Fruit fly (Drosophila melanogaster) whole organism, prepupa: ENCODE data around the gene NK7.1.

ENCODE experiments used
- Blimp-1 ChIP-seq: fragments of 200-800 bp; sonication (Bioruptor generic); optimal IDR thresholded peaks from 3 replicates; lab custom pipeline; 2017; ENCODE audit warnings: missing biosample characterization, missing genetic modification characterization, mild to moderate bottlenecking, moderate library complexity, missing genetic modification reagents
- CG10631 ChIP-seq: fragments of 200-800 bp; sonication (Bioruptor generic); optimal IDR thresholded peaks from 2 replicates; lab custom pipeline; 2016; ENCODE audit warnings: missing biosample characterization, missing genetic modification characterization
- CG11294 ChIP-seq: fragments of 200-800 bp; sonication (Bioruptor generic); IDR thresholded peaks from 2 replicates; pipeline ENCODE4 v1.3.6; 2022; ENCODE audit warnings: missing biosample characterization, missing genetic modification characterization
- CG11762 ChIP-seq: fragments of 200-800 bp; sonication (Bioruptor generic); optimal IDR thresholded peaks from 3 replicates; lab custom pipeline; 2016; ENCODE audit warnings: missing biosample characterization, missing genetic modification characterization; ENCODE audit not compliant: insufficient read depth
- CG15336 ChIP-seq: fragments of 200-800 bp; sonication (Bioruptor generic); IDR thresholded peaks from 2 replicates; pipeline ENCODE4 v1.3.6; 2022; ENCODE audit warnings: missing biosample characterization, missing genetic modification characterization
- CG16779 ChIP-seq: fragments of 200-800 bp; sonication (Bioruptor generic); optimal IDR thresholded peaks from 3 replicates; lab custom pipeline; 2017; ENCODE audit warnings: missing biosample characterization, mild to moderate bottlenecking, missing genetic modification characterization
- CG3032 ChIP-seq: fragments of 200-800 bp; optimal IDR thresholded peaks from 2 replicates; lab custom pipeline; 2019; ENCODE audit warnings: missing biosample characterization, mild to moderate bottlenecking, missing genetic modification characterization, moderate library complexity
- CG31627 ChIP-seq: fragments of 200-800 bp; sonication (Bioruptor generic); optimal IDR thresholded peaks from 3 replicates; lab custom pipeline; 2016; ENCODE audit warnings: missing biosample characterization, missing genetic modification characterization
- CG32006 ChIP-seq: fragments of 200-800 bp; sonication (Bioruptor generic); optimal IDR thresholded peaks from 3 replicates; lab custom pipeline; 2017; ENCODE audit warnings: missing biosample characterization, mild to moderate bottlenecking, missing genetic modification characterization
- CG3919 ChIP-seq: fragments of 200-800 bp; sonication (Bioruptor generic); optimal IDR thresholded peaks from 3 replicates; lab custom pipeline; 2016; ENCODE audit warnings: missing biosample characterization, missing genetic modification characterization
- CG4318 ChIP-seq: fragments of 200-800 bp; sonication (Bioruptor generic); optimal IDR thresholded peaks from 3 replicates; lab custom pipeline; 2017; ENCODE audit warnings: missing biosample characterization, mild to moderate bottlenecking, missing genetic modification characterization
- CG6163 ChIP-seq: fragments of 200-800 bp; sonication (Bioruptor generic); IDR thresholded peaks from 3 replicates; pipeline ENCODE4 v1.3.6; 2022; ENCODE audit warnings: missing biosample characterization, missing genetic modification characterization
- CG6276 ChIP-seq: fragments of 200-800 bp; sonication (Bioruptor generic); optimal IDR thresholded peaks from 2 replicates; lab custom pipeline; 2017; ENCODE audit warnings: missing biosample characterization, mild to moderate bottlenecking, missing genetic modification characterization
- CG6792 ChIP-seq: fragments of 200-800 bp; sonication (Bioruptor generic); optimal IDR thresholded peaks from 3 replicates; lab custom pipeline; 2016; ENCODE audit warnings: missing biosample characterization, missing genetic modification characterization
- CG6854 ChIP-seq: fragments of 200-800 bp; sonication (Bioruptor generic); optimal IDR thresholded peaks from 2 replicates; lab custom pipeline; 2017; ENCODE audit warnings: missing biosample characterization, mild to moderate bottlenecking, missing genetic modification characterization
- CG7368 ChIP-seq: fragments of 200-800 bp; sonication (Bioruptor generic); optimal IDR thresholded peaks from 3 replicates; lab custom pipeline; 2016; ENCODE audit warnings: missing biosample characterization, missing genetic modification characterization
- CG8119 ChIP-seq: fragments of 200-800 bp; sonication (Bioruptor generic); IDR thresholded peaks from 3 replicates; pipeline ENCODE4 v1.3.6; 2022; ENCODE audit warnings: missing biosample characterization, missing genetic modification characterization
- CG8319 ChIP-seq: fragments of 200-800 bp; sonication (Bioruptor generic); optimal IDR thresholded peaks from 3 replicates; lab custom pipeline; 2016; ENCODE audit warnings: missing biosample characterization, missing genetic modification characterization
- CG9139 ChIP-seq: fragments of 200-800 bp; sonication (Bioruptor generic); optimal IDR thresholded peaks from 3 replicates; lab custom pipeline; 2017; ENCODE audit warnings: missing biosample characterization, mild to moderate bottlenecking, missing genetic modification characterization
- Eip75B ChIP-seq: fragments of 200-800 bp; sonication (Bioruptor generic); optimal IDR thresholded peaks from 3 replicates; lab custom pipeline; 2016; ENCODE audit warnings: missing biosample characterization, missing genetic modification characterization
- Eip78C ChIP-seq: fragments of 200-800 bp; sonication (Bioruptor generic); peaks from one replicate; lab custom pipeline; 2016; ENCODE audit warnings: missing biosample characterization, missing genetic modification characterization
- Eip93F ChIP-seq: fragments of 200-800 bp; sonication (Bioruptor generic); optimal IDR thresholded peaks from 2 replicates; lab custom pipeline; 2016; ENCODE audit warnings: missing biosample characterization, mild to moderate bottlenecking, missing genetic modification characterization
- Ets21C ChIP-seq: fragments of 200-800 bp; sonication (Bioruptor generic); optimal IDR thresholded peaks from 3 replicates; lab custom pipeline; 2016; ENCODE audit warnings: missing biosample characterization, missing genetic modification characterization
- Ets96B ChIP-seq: fragments of 200-800 bp; optimal IDR thresholded peaks from 2 replicates; lab custom pipeline; 2019; ENCODE audit warnings: missing biosample characterization, mild to moderate bottlenecking, missing genetic modification characterization, moderate library complexity
- Gug ChIP-seq: fragments of 200-800 bp; sonication (Bioruptor generic); IDR thresholded peaks from 2 replicates; pipeline ENCODE4 v1.3.6; 2022; ENCODE audit warnings: missing biosample characterization, missing genetic modification characterization
- Hr38 ChIP-seq: sonication (Bioruptor generic); optimal IDR thresholded peaks from 2 replicates; lab custom pipeline; 2016; ENCODE audit warnings: missing biosample characterization, missing genetic modification characterization
- Hr39 ChIP-seq: fragments of 200-800 bp; sonication (Bioruptor generic); optimal IDR thresholded peaks from 2 replicates; lab custom pipeline; 2016; ENCODE audit warnings: missing biosample characterization, missing genetic modification characterization
- Hr4 ChIP-seq: fragments of 200-800 bp; sonication (Bioruptor generic); optimal IDR thresholded peaks from 3 replicates; lab custom pipeline; 2016; ENCODE audit warnings: missing biosample characterization, missing genetic modification characterization
- Met ChIP-seq: fragments of 200-800 bp; sonication (Bioruptor generic); optimal IDR thresholded peaks from 3 replicates; lab custom pipeline; 2016; ENCODE audit warnings: missing biosample characterization, missing genetic modification characterization
- OdsH ChIP-seq: fragments of 200-800 bp; sonication (Bioruptor generic); optimal IDR thresholded peaks from 3 replicates; lab custom pipeline; 2016; ENCODE audit warnings: missing biosample characterization, missing genetic modification characterization
- Sox102F ChIP-seq: fragments of 200-800 bp; sonication (Bioruptor generic); optimal IDR thresholded peaks from 2 replicates; lab custom pipeline; 2016; ENCODE audit warnings: missing biosample characterization, mild to moderate bottlenecking, missing genetic modification characterization
- Sox14 ChIP-seq: fragments of 200-800 bp; sonication (Bioruptor generic); optimal IDR thresholded peaks from 3 replicates; lab custom pipeline; 2016; ENCODE audit warnings: missing biosample characterization, missing genetic modification characterization
- Sox15 ChIP-seq: fragments of 200-800 bp; sonication (Bioruptor generic); optimal IDR thresholded peaks from 3 replicates; lab custom pipeline; 2016; ENCODE audit warnings: missing biosample characterization, missing genetic modification characterization
- acj6 ChIP-seq: fragments of 200-800 bp; sonication (Bioruptor generic); optimal IDR thresholded peaks from 3 replicates; lab custom pipeline; 2016; ENCODE audit warnings: missing biosample characterization, missing genetic modification characterization
- cyc ChIP-seq: fragments of 200-800 bp; sonication (Bioruptor generic); optimal IDR thresholded peaks from 3 replicates; lab custom pipeline; 2016; ENCODE audit warnings: missing biosample characterization, missing genetic modification characterization
- esn ChIP-seq: fragments of 200-800 bp; sonication (Bioruptor generic); optimal IDR thresholded peaks from 2 replicates; lab custom pipeline; 2016; ENCODE audit warnings: missing biosample characterization, mild to moderate bottlenecking, missing genetic modification characterization, moderate library complexity
- fd59A ChIP-seq: fragments of 200-800 bp; sonication (Bioruptor generic); optimal IDR thresholded peaks from 2 replicates; lab custom pipeline; 2017; ENCODE audit warnings: missing biosample characterization, mild to moderate bottlenecking, missing genetic modification characterization, missing genetic modification reagents
- fd85E ChIP-seq: fragments of 200-800 bp; sonication (Bioruptor generic); optimal IDR thresholded peaks from 3 replicates; lab custom pipeline; 2016; ENCODE audit warnings: missing biosample characterization, missing genetic modification characterization
- fkh ChIP-seq: fragments of 200-800 bp; sonication (Bioruptor generic); optimal IDR thresholded peaks from 3 replicates; lab custom pipeline; 2017; ENCODE audit warnings: missing biosample characterization, mild to moderate bottlenecking, missing genetic modification characterization, moderate library complexity
- lz ChIP-seq: fragments of 200-800 bp; sonication (Bioruptor generic); optimal IDR thresholded peaks from 3 replicates; lab custom pipeline; 2016; ENCODE audit warnings: missing biosample characterization, missing genetic modification characterization
- net ChIP-seq: fragments of 200-800 bp; sonication (Bioruptor generic); optimal IDR thresholded peaks from 3 replicates; lab custom pipeline; 2016; ENCODE audit warnings: missing biosample characterization, missing genetic modification characterization
- pdm3 ChIP-seq: fragments of 200-800 bp; sonication (Bioruptor generic); optimal IDR thresholded peaks from 3 replicates; lab custom pipeline; 2016; ENCODE audit warnings: missing biosample characterization, missing genetic modification characterization
- salr ChIP-seq, 2 experiments: fragments of 200-800 bp; sonication (Bioruptor generic); optimal IDR thresholded peaks; 3 replicates each; lab custom pipeline; 2016 to 2018; ENCODE audit warnings: missing biosample characterization in 2 of 2, missing genetic modification characterization in 2 of 2, mild to moderate bottlenecking in 1 of 2
- spab ChIP-seq: fragments of 200-800 bp; sonication (Bioruptor generic); optimal IDR thresholded peaks from 2 replicates; lab custom pipeline; 2017; ENCODE audit warnings: missing biosample characterization, mild to moderate bottlenecking, missing genetic modification characterization, missing genetic modification reagents
- svp ChIP-seq: fragments of 200-800 bp; sonication (Bioruptor generic); peaks from one replicate; lab custom pipeline; 2016; ENCODE audit warnings: missing biosample characterization, missing genetic modification characterization
- vri ChIP-seq: fragments of 200-800 bp; sonication (Bioruptor generic); optimal IDR thresholded peaks from 3 replicates; lab custom pipeline; 2016; ENCODE audit warnings: missing biosample characterization, mild to moderate bottlenecking, missing genetic modification characterization

The NK7.1 gene

DNA sequence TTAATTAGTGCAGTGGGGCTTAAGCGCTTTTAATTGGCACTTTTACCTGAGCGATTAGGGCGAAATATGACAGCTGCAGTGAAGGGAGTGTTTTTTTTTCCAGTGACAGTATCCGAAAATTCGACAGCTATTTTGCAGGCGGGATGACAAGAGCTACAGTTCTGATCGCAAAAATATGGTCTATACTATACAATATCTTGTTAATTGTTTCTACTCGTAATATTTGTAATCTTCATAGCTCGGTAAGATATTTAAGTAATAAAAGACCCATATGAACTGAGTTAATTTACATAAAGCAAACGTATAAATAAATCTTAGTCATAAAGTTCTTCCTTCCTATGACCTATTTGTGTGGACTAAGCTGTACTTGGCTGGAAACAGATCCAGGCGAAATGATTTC is 41.6 kb upstream of the NK7.1 start (continued):
- TF ChIP-seq CG6854 (GFP tag; lab: Kevin White, UChicago) = no peak
- no peak for TF ChIP-seq Blimp-1 (GFP tag; lab: Kevin White, UChicago)
- TF ChIP-seq CG32006 (GFP tag; lab: Kevin White, UChicago) = no peak
- no peak for TF ChIP-seq lz (GFP tag; lab: Kevin White, UChicago)
- no peak for TF ChIP-seq CG8119 (GFP tag; lab: Robert Waterston, UW)
- no peak for TF ChIP-seq CG31627 (GFP tag; lab: Kevin White, UChicago)
- no peak for TF ChIP-seq Hr38
- no peak for TF ChIP-seq Sox15 (GFP tag; lab: Kevin White, UChicago)
- TF ChIP-seq Gug (GFP tag; lab: Robert Waterston, UW) = no peak
- peak; percentile 4 for TF ChIP-seq esn (GFP tag; lab: Kevin White, UChicago)
- TF ChIP-seq CG3032 (tag; lab: Kevin White, UChicago) = no peak
- no peak for TF ChIP-seq CG6163
- TF ChIP-seq acj6 (GFP tag; lab: Kevin White, UChicago) = peak; percentile 0
- no peak for TF ChIP-seq CG11294 (GFP tag; lab: Robert Waterston, UW)
- TF ChIP-seq Ets96B = peak; percentile 4
- no peak for TF ChIP-seq Hr4 (GFP tag; lab: Kevin White, UChicago)
- no peak for TF ChIP-seq CG7368 (GFP tag; lab: Kevin White, UChicago)
- no peak for TF ChIP-seq CG6792 (GFP tag; lab: Kevin White, UChicago)
- TF ChIP-seq vri (GFP tag; lab: Kevin White, UChicago) = no peak
- TF ChIP-seq fkh (GFP tag; lab: Kevin White, UChicago) = no peak
- no peak for TF ChIP-seq CG8319
- peak; percentile 5 for TF ChIP-seq OdsH (GFP tag; lab: Kevin White, UChicago)
- no peak for TF ChIP-seq Sox102F (GFP tag; lab: Kevin White, UChicago)
- TF ChIP-seq Hr39 (GFP tag; lab: Kevin White, UChicago) = no peak
- no peak for TF ChIP-seq CG9139 (GFP tag; lab: Kevin White, UChicago)
- no peak for TF ChIP-seq Eip75B

DNA sequence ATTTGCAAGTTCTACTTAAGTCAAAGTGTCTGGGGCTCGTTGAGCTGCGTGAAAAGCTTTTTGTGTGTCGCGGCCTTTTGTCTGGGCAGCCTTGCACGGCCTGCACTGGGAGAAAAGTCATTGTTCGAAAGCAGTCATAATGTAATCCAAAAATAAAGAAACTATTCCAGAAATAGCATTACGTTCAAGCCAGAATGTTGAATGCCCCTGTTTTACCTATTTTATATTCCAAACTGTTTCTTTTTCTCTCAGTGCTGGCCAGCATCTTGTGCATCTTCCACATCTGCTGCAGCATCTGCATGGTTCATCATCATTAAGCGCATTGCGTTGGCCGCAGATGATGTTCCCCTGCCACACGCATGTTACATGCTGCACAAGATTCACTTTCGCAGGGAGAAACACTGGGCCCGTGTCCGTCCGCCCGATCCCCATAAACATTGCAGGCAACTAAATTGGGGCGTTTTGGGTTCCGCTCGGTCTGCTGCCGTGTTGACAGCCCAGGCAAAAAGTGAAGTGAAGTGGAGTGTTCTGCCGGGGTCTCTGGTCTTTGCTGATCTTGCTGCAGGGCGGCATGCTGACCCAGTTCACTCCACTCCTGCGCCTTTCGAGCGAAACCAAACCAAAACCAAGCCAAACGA is 40.8 kb upstream of the NK7.1 start:
- TF ChIP-seq CG15336 = peak; percentile 76
- peak; percentile 95 for TF ChIP-seq esn (GFP tag; lab: Kevin White, UChicago)
- no peak for TF ChIP-seq Hr38
- TF ChIP-seq CG10631 (GFP tag; lab: Kevin White, UChicago) = peak; percentile 92
- peak; percentile 94 for TF ChIP-seq CG31627 (GFP tag; lab: Kevin White, UChicago)
- peak; percentile 60 for TF ChIP-seq CG11294 (GFP tag; lab: Robert Waterston, UW)
- peak; percentile 92 for TF ChIP-seq pdm3
- peak; percentile 27 for TF ChIP-seq CG6276 (GFP tag; lab: Kevin White, UChicago)
- peak; percentile 94 for TF ChIP-seq Ets96B
- peak; percentile 93 for TF ChIP-seq cyc (GFP tag; lab: Kevin White, UChicago)
- peak; percentile 61 for TF ChIP-seq CG16779 (tag; lab: Kevin White, UChicago)
- peak; percentile 93 for TF ChIP-seq lz (GFP tag; lab: Kevin White, UChicago)
- peak; percentile 94 for TF ChIP-seq Met
- TF ChIP-seq CG8319 = peak; percentile 79
- TF ChIP-seq svp (GFP tag; lab: Kevin White, UChicago) = peak; percentile 97
- TF ChIP-seq salr (GFP tag; optimal IDR thresholded peaks at IDR 0.05; lab: Kevin White, UChicago) = peak; percentile 73 to 87
- peak; percentile 94 for TF ChIP-seq Sox14
- TF ChIP-seq CG6792 (GFP tag; lab: Kevin White, UChicago) = peak; percentile 95
- TF ChIP-seq Eip78C (GFP tag; lab: Kevin White, UChicago) = peak; percentile 99
- peak; percentile 78 for TF ChIP-seq fd85E (GFP tag; lab: Kevin White, UChicago)
- TF ChIP-seq CG4318 (GFP tag; lab: Kevin White, UChicago) = peak; percentile 70
- TF ChIP-seq Eip93F (GFP tag; lab: Kevin White, UChicago) = peak; percentile 49
- TF ChIP-seq Gug (GFP tag; lab: Robert Waterston, UW) = peak; percentile 73
- peak; percentile 80 for TF ChIP-seq CG8119 (GFP tag; lab: Robert Waterston, UW)
- TF ChIP-seq Blimp-1 (GFP tag; lab: Kevin White, UChicago) = peak; percentile 98
- peak; percentile 94 for TF ChIP-seq acj6 (GFP tag; lab: Kevin White, UChicago)
- peak; percentile 85 for TF ChIP-seq CG11762 (GFP tag; lab: Kevin White, UChicago)
- TF ChIP-seq CG3919 (GFP tag; lab: Kevin White, UChicago) = peak; percentile 96
- TF ChIP-seq net (GFP tag; lab: Kevin White, UChicago) = peak; percentile 95
- TF ChIP-seq Eip75B = peak; percentile 94
- TF ChIP-seq fd59A (GFP tag; lab: Kevin White, UChicago) = peak; percentile 94
- TF ChIP-seq spab (GFP tag; lab: Kevin White, UChicago) = peak; percentile 94
- peak; percentile 88 for TF ChIP-seq Sox15 (GFP tag; lab: Kevin White, UChicago)
- TF ChIP-seq CG9139 (GFP tag; lab: Kevin White, UChicago) = peak; percentile 90
- peak; percentile 90 for TF ChIP-seq vri (GFP tag; lab: Kevin White, UChicago)
- peak; percentile 89 for TF ChIP-seq Sox102F (GFP tag; lab: Kevin White, UChicago)
- TF ChIP-seq fkh (GFP tag; lab: Kevin White, UChicago) = no peak
- peak; percentile 89 for TF ChIP-seq Ets21C (GFP tag; lab: Kevin White, UChicago)
